Fruit fly (Drosophila melanogaster) whole organism: ENCODE data around the gene CG31493.

Experiments
- CG8478 ChIP-seq: fragments of >200 bp; optimal IDR thresholded peaks from 2 replicates; lab custom pipeline; 2018; ENCODE audit warnings: inconsistent platforms
- EcR ChIP-seq, 2 experiments: fragments of >200 bp; optimal IDR thresholded peaks; 2 replicates each; lab custom pipeline; 2017; ENCODE audit warnings: missing biosample characterization in 2 of 2, missing genetic modification characterization in 2 of 2, missing genetic modification reagents in 2 of 2
- pan ChIP-seq: fragments of >200 bp; optimal IDR thresholded peaks from 2 replicates; lab custom pipeline; 2017
- psq ChIP-seq: fragments of >200 bp; optimal IDR thresholded peaks from 2 replicates; lab custom pipeline; 2017

- TF ChIP-seq CG8478 = no peak
- no peak for TF ChIP-seq pan (lab: Kevin White, UChicago)
- TF ChIP-seq psq = no peak
- no peak for TF ChIP-seq EcR (GFP tag; optimal IDR thresholded peaks at IDR 0.05; lab: Kevin White, UChicago)
These were observed 3.5 kb downstream of the CG31493 start for dm6 chr3R:7134715-7135505.
